Fruit fly (Drosophila melanogaster) S2 (cell line): Measurements from ENCODE around the gene CG8292.

Experiments
- CG8478 ChIP-seq: fragments of >200 bp; optimal IDR thresholded peaks from 2 replicates; lab custom pipeline; 2018
- CTCF ChIP-seq, 2 experiments: fragments of >200 bp; optimal IDR thresholded peaks; 2 replicates each; lab custom pipeline; 2018

DNA sequence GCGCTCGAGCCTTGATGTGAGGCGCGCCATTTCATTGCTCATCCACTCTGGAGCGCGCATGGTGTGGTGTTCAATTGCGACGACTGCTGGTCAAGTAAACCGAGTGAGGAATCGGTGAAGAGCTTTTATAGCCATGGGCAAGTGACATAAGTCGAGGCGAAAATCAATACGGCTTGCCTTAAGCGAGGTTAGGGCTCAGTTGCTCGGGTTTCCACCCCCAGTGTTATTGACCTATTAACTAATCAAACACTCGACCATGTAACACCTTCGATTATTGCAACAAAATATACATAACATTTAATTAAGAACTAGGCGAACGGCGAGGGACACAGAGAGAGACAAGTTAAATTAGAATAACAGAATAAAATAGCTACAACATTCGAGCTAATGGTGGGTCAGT, 27.1 kb downstream of the CG8292 start, which contains the start of gene CG34134:
- no peak for TF ChIP-seq CG8478 (lab: Kevin White, UChicago)
- TF ChIP-seq CTCF (optimal IDR thresholded peaks at IDR 0.05; lab: Kevin White, UChicago), result no peak
